Worm (Caenorhabditis elegans) whole organism, L3 larva: ENCODE data around the gene Y82E9BR.10.

Source experiments
- ceh-16 ChIP-seq: sonication (generic microtip); optimal IDR thresholded peaks from 2 replicates; lab custom pipeline; 2017; ENCODE audit warnings: missing biosample characterization, missing genetic modification characterization
- ceh-9 ChIP-seq: sonication (generic microtip); optimal IDR thresholded peaks from 2 replicates; lab custom pipeline; 2018; ENCODE audit warnings: missing biosample characterization, missing genetic modification characterization
- elt-1 ChIP-seq: fragments of 150-350 bp; optimal IDR thresholded peaks from 2 replicates; lab custom pipeline; 2014; ENCODE audit warnings: missing biosample characterization, missing genetic modification characterization
- elt-3 ChIP-seq, 3 experiments: fragments of 150-350 bp in 1 of 3; sonication (generic microtip) in 2 of 3; optimal IDR thresholded peaks; 2 replicates in 2 of 3; 4 replicates in 1 of 3; lab custom pipeline; 2014 to 2017; ENCODE audit warnings: missing biosample characterization in 3 of 3, missing genetic modification characterization in 3 of 3
- fos-1 ChIP-seq: fragments of 150-350 bp; optimal IDR thresholded peaks from 2 replicates; lab custom pipeline; 2014; ENCODE audit warnings: missing biosample characterization, missing genetic modification characterization
- hmg-11 ChIP-seq: sonication (generic microtip); optimal IDR thresholded peaks from 2 replicates; lab custom pipeline; 2016; ENCODE audit warnings: missing genetic modification characterization, missing compliant biosample characterization
- mdl-1 ChIP-seq: fragments of 150-350 bp; optimal IDR thresholded peaks from 2 replicates; lab custom pipeline; 2014; ENCODE audit warnings: missing biosample characterization, missing genetic modification characterization
- nhr-76 ChIP-seq: fragments of 150-350 bp; sonication (generic microtip); optimal IDR thresholded peaks from 5 replicates; lab custom pipeline; 2014; ENCODE audit warnings: missing biosample characterization, missing genetic modification characterization
- skn-1 ChIP-seq: fragments of 150-350 bp; optimal IDR thresholded peaks from 2 replicates; lab custom pipeline; 2014; ENCODE audit warnings: missing biosample characterization, missing genetic modification characterization
- snpc-4 ChIP-seq: fragments of 150-350 bp; optimal IDR thresholded peaks from 2 replicates; lab custom pipeline; 2014; ENCODE audit warnings: missing biosample characterization, missing genetic modification characterization
- tbx-2 ChIP-seq: sonication (generic microtip); optimal IDR thresholded peaks from 2 replicates; lab custom pipeline; 2016; ENCODE audit warnings: mild to moderate bottlenecking, missing genetic modification characterization, missing compliant biosample characterization
- ztf-4 ChIP-seq: fragments of 150-350 bp; optimal IDR thresholded peaks from 2 replicates; lab custom pipeline; 2014; ENCODE audit warnings: missing biosample characterization, missing genetic modification characterization

- TF ChIP-seq snpc-4 (tag; lab: Kevin White, UChicago) (no peak), ceh-16 (tag; lab: Kevin White, UChicago) (no peak), skn-1 (tag; lab: Kevin White, UChicago) (no peak), hmg-11 (tag; lab: Kevin White, UChicago) (no peak), mdl-1 (tag; lab: Kevin White, UChicago) (no peak), tbx-2 (tag; lab: Kevin White, UChicago) (no peak), nhr-76 (tag; lab: Kevin White, UChicago) (no peak), ceh-9 (tag; lab: Kevin White, UChicago) (no peak), ztf-4 (tag; lab: Kevin White, UChicago) (no peak), fos-1 (tag; lab: Kevin White, UChicago) (no peak), elt-3 (tag; optimal IDR thresholded peaks at IDR 0.05; lab: Kevin White, UChicago) (no peak), elt-1 (tag; lab: Kevin White, UChicago) (no peak)
Observed at ce11 chrIII:1413125-1413837, 37.9 kb upstream of the Y82E9BR.10 start.
